Worm (Caenorhabditis elegans) whole organism, young adult: ENCODE results near the gene rps-9.
"Not testable (repeated sequence)": the region's sequence is repeated elsewhere in the genome, so short reads cannot be mapped to it uniquely, and the experiment has no call there.

Source experiments
- C06A6.2 ChIP-seq: fragments of 200-800 bp; sonication (Bioruptor generic); conservative IDR thresholded peaks from 2 replicates; pipeline ENCODE4 v1.3.6; 2022; ENCODE audit warnings: missing genetic modification characterization, missing compliant biosample characterization
- F49E8.2 ChIP-seq: sonication (generic microtip); optimal IDR thresholded peaks from 3 replicates; lab custom pipeline; 2017; ENCODE audit warnings: missing genetic modification characterization, mild to moderate bottlenecking, missing compliant biosample characterization, antibody characterized with exemption, moderate library complexity; ENCODE audit not compliant: insufficient read depth
- T26A5.8 ChIP-seq: sonication (generic microtip); optimal IDR thresholded peaks from 2 replicates; lab custom pipeline; 2016; ENCODE audit warnings: missing genetic modification characterization, missing compliant biosample characterization
- Y95B8A.8 ChIP-seq: fragments of 200-800 bp; sonication (Bioruptor generic); IDR thresholded peaks from 2 replicates; pipeline ENCODE4 v1.3.6; 2022; ENCODE audit warnings: missing genetic modification reagents, missing genetic modification characterization, missing compliant biosample characterization
- chd-7 ChIP-seq: sonication (generic microtip); optimal IDR thresholded peaks from 2 replicates; lab custom pipeline; 2016; ENCODE audit warnings: mild to moderate bottlenecking, missing genetic modification characterization, moderate library complexity, missing compliant biosample characterization
- dpl-1 ChIP-seq: fragments of 150-350 bp; optimal IDR thresholded peaks from 2 replicates; lab custom pipeline; 2014; ENCODE audit warnings: missing biosample characterization, missing genetic modification reagents, missing genetic modification characterization
- egrh-3 ChIP-seq: fragments of 200-800 bp; sonication (Bioruptor generic); IDR thresholded peaks from 2 replicates; pipeline ENCODE4 v1.3.6; 2022; ENCODE audit warnings: missing genetic modification reagents, missing genetic modification characterization, missing compliant biosample characterization
- fkh-3 ChIP-seq: sonication (generic microtip); optimal IDR thresholded peaks from 2 replicates; lab custom pipeline; 2016; ENCODE audit warnings: mild to moderate bottlenecking, missing genetic modification characterization, missing compliant biosample characterization
- madf-3 ChIP-seq: fragments of 200-800 bp; sonication (Bioruptor generic); IDR thresholded peaks from 2 replicates; pipeline ENCODE4 v1.3.6; 2022; ENCODE audit warnings: missing genetic modification reagents, missing genetic modification characterization, missing compliant biosample characterization
- madf-6 ChIP-seq: fragments of 200-800 bp; sonication (Bioruptor generic); IDR thresholded peaks from 2 replicates; pipeline ENCODE4 v1.3.6; 2022; ENCODE audit warnings: missing genetic modification reagents, missing genetic modification characterization, missing compliant biosample characterization
- mxl-1 ChIP-seq: sonication (generic microtip); optimal IDR thresholded peaks from 2 replicates; lab custom pipeline; 2016; ENCODE audit warnings: missing genetic modification characterization, missing compliant biosample characterization
- pha-4 ChIP-seq: fragments of 150-350 bp; sonication (generic microtip); optimal IDR thresholded peaks from 2 replicates; lab custom pipeline; 2014; ENCODE audit warnings: missing biosample characterization, missing genetic modification reagents, missing genetic modification characterization
- snpc-1.1 ChIP-seq: sonication (generic microtip); optimal IDR thresholded peaks from 2 replicates; lab custom pipeline; 2017; ENCODE audit warnings: missing genetic modification characterization, mild to moderate bottlenecking, missing compliant biosample characterization, antibody characterized with exemption, moderate library complexity, missing genotype, missing genetic modification reagents; ENCODE audit not compliant: insufficient read depth
- tlf-1 ChIP-seq: fragments of 200-800 bp; sonication (Bioruptor generic); optimal IDR thresholded peaks from 2 replicates; lab custom pipeline; 2018; ENCODE audit warnings: mild to moderate bottlenecking, missing genetic modification characterization, missing compliant biosample characterization

- not testable (repeated sequence) for TF ChIP-seq C06A6.2 (GFP tag; lab: Robert Waterston, UW); tlf-1 (GFP tag; lab: Kevin White, UChicago); fkh-3 (tag; lab: Kevin White, UChicago); pha-4 (tag; lab: Kevin White, UChicago); snpc-1.1 (tag; lab: Kevin White, UChicago); mxl-1 (tag; lab: Kevin White, UChicago); madf-6 (GFP tag; lab: Robert Waterston, UW); Y95B8A.8 (GFP tag; lab: Robert Waterston, UW); T26A5.8 (tag; lab: Kevin White, UChicago); F49E8.2 (tag; lab: Kevin White, UChicago); chd-7; egrh-3 (GFP tag; lab: Robert Waterston, UW); dpl-1 (GFP tag; lab: Kevin White, UChicago); madf-3 (GFP tag; lab: Robert Waterston, UW)
Measured at ce11 chrII:11121800-11122199, 4.4 kb downstream of the rps-9 start, which contains the start of gene W10C6.2.
